Worm (Caenorhabditis elegans) whole organism, young adult: ENCODE data around the gene T01C3.3.

ENCODE experiments used
- B0261.1 ChIP-seq: sonication (generic microtip); optimal IDR thresholded peaks from 2 replicates; lab custom pipeline; 2016; ENCODE audit warnings: mild to moderate bottlenecking, missing genetic modification characterization, moderate library complexity, missing compliant biosample characterization
- B0336.3 ChIP-seq: fragments of 200-800 bp; sonication (Bioruptor generic); IDR thresholded peaks from 2 replicates; pipeline ENCODE4 v1.3.6; 2022; ENCODE audit warnings: missing genetic modification characterization, missing compliant biosample characterization
- C06A6.2 ChIP-seq: fragments of 200-800 bp; sonication (Bioruptor generic); conservative IDR thresholded peaks from 2 replicates; pipeline ENCODE4 v1.3.6; 2022; ENCODE audit warnings: missing genetic modification characterization, missing compliant biosample characterization
- C17E4.6 ChIP-seq: fragments of 200-800 bp; sonication (Bioruptor generic); IDR thresholded peaks from 2 replicates; pipeline ENCODE4 v1.3.6; 2022; ENCODE audit warnings: missing genetic modification reagents, missing genetic modification characterization, missing compliant biosample characterization
- F22D6.2 ChIP-seq: sonication (generic microtip); optimal IDR thresholded peaks from 2 replicates; lab custom pipeline; 2016; ENCODE audit warnings: mild to moderate bottlenecking, missing genetic modification characterization, missing compliant biosample characterization
- F33H1.4 ChIP-seq: fragments of 200-800 bp; sonication (Bioruptor generic); IDR thresholded peaks from 2 replicates; pipeline ENCODE4 v1.3.6; 2022; ENCODE audit warnings: missing genetic modification reagents, missing genetic modification characterization, missing compliant biosample characterization
- F37B4.10 ChIP-seq: fragments of 200-800 bp; sonication (Bioruptor generic); IDR thresholded peaks from 2 replicates; pipeline ENCODE4 v1.3.6; 2022; ENCODE audit warnings: missing genetic modification characterization, missing compliant biosample characterization
- F49E8.2 ChIP-seq: sonication (generic microtip); optimal IDR thresholded peaks from 3 replicates; lab custom pipeline; 2017; ENCODE audit warnings: missing genetic modification characterization, mild to moderate bottlenecking, missing compliant biosample characterization, antibody characterized with exemption, moderate library complexity; ENCODE audit not compliant: insufficient read depth
- F52B5.7 ChIP-seq: sonication (generic microtip); optimal IDR thresholded peaks from 2 replicates; lab custom pipeline; 2016; ENCODE audit warnings: mild to moderate bottlenecking, missing genetic modification characterization, missing compliant biosample characterization
- F57A8.1 ChIP-seq: fragments of 200-800 bp; sonication (Bioruptor generic); optimal IDR thresholded peaks from 2 replicates; lab custom pipeline; 2018; ENCODE audit warnings: mild to moderate bottlenecking, missing genetic modification characterization, moderate library complexity, missing compliant biosample characterization
- K11D2.4 ChIP-seq: fragments of 200-800 bp; sonication (Bioruptor generic); IDR thresholded peaks from 2 replicates; pipeline ENCODE4 v1.3.6; 2022; ENCODE audit warnings: missing genetic modification reagents, missing genetic modification characterization, missing compliant biosample characterization
- K12H6.12 ChIP-seq: fragments of 200-800 bp; sonication (Bioruptor generic); optimal IDR thresholded peaks from 2 replicates; lab custom pipeline; 2018; ENCODE audit warnings: mild to moderate bottlenecking, missing genetic modification characterization, missing compliant biosample characterization
- T07F8.4 ChIP-seq: sonication (generic microtip); optimal IDR thresholded peaks from 2 replicates; lab custom pipeline; 2016; ENCODE audit warnings: mild to moderate bottlenecking, missing genetic modification characterization, moderate library complexity, missing compliant biosample characterization
- Y56A3A.18 ChIP-seq: fragments of 200-800 bp; sonication (Bioruptor generic); IDR thresholded peaks from 2 replicates; pipeline ENCODE4 v1.3.6; 2022; ENCODE audit warnings: missing genetic modification reagents, missing genetic modification characterization, missing compliant biosample characterization
- Y95B8A.8 ChIP-seq: fragments of 200-800 bp; sonication (Bioruptor generic); IDR thresholded peaks from 2 replicates; pipeline ENCODE4 v1.3.6; 2022; ENCODE audit warnings: missing genetic modification reagents, missing genetic modification characterization, missing compliant biosample characterization
- akir-1 ChIP-seq: fragments of 200-800 bp; sonication (Bioruptor generic); optimal IDR thresholded peaks from 2 replicates; lab custom pipeline; 2018; ENCODE audit warnings: mild to moderate bottlenecking, missing genetic modification characterization, moderate library complexity, missing compliant biosample characterization
- ama-1 ChIP-seq, 3 experiments: fragments of 150-350 bp in 1 of 3; sonication (generic microtip) in 2 of 3; optimal IDR thresholded peaks; 2 replicates each; lab custom pipeline; 2014 to 2018; ENCODE audit warnings: missing biosample characterization in 2 of 3, missing genetic modification characterization in 2 of 3, missing genetic modification reagents in 2 of 3
- atf-7 ChIP-seq: sonication (generic microtip); optimal IDR thresholded peaks from 2 replicates; lab custom pipeline; 2017; ENCODE audit warnings: mild to moderate bottlenecking, missing genetic modification characterization, missing compliant biosample characterization
- attf-5 ChIP-seq: fragments of 200-800 bp; sonication (Bioruptor generic); optimal IDR thresholded peaks from 2 replicates; lab custom pipeline; 2018; ENCODE audit warnings: mild to moderate bottlenecking, missing genetic modification characterization, missing compliant biosample characterization
- attf-6 ChIP-seq: fragments of 200-800 bp; sonication (Bioruptor generic); IDR thresholded peaks from 2 replicates; pipeline ENCODE4 v1.3.6; 2022; ENCODE audit warnings: missing genetic modification reagents, missing genetic modification characterization, missing compliant biosample characterization
- bed-1 ChIP-seq: fragments of 200-800 bp; sonication (Bioruptor generic); IDR thresholded peaks from 2 replicates; pipeline ENCODE4 v1.3.6; 2022; ENCODE audit warnings: missing genetic modification reagents, missing genetic modification characterization, missing compliant biosample characterization
- bed-2 ChIP-seq: fragments of 200-800 bp; sonication (Bioruptor generic); IDR thresholded peaks from 2 replicates; pipeline ENCODE4 v1.3.6; 2022; ENCODE audit warnings: missing genetic modification reagents, missing genetic modification characterization, missing compliant biosample characterization
- ceh-100 ChIP-seq: fragments of 200-800 bp; sonication (Bioruptor generic); IDR thresholded peaks from 2 replicates; pipeline ENCODE4 v1.3.6; 2022; ENCODE audit warnings: missing genetic modification reagents, missing genetic modification characterization, missing compliant biosample characterization
- ceh-40 ChIP-seq: fragments of 200-800 bp; sonication (Bioruptor generic); IDR thresholded peaks from 2 replicates; pipeline ENCODE4 v1.3.6; 2022; ENCODE audit warnings: missing genetic modification characterization, missing compliant biosample characterization
- ceh-79 ChIP-seq: sonication (generic microtip); optimal IDR thresholded peaks from 2 replicates; lab custom pipeline; 2017; ENCODE audit warnings: mild to moderate bottlenecking, missing genetic modification characterization, missing compliant biosample characterization
- chd-7 ChIP-seq: sonication (generic microtip); optimal IDR thresholded peaks from 2 replicates; lab custom pipeline; 2016; ENCODE audit warnings: mild to moderate bottlenecking, missing genetic modification characterization, moderate library complexity, missing compliant biosample characterization
- dox-1 ChIP-seq: fragments of 200-800 bp; sonication (Bioruptor generic); IDR thresholded peaks from 2 replicates; pipeline ENCODE4 v1.3.6; 2022; ENCODE audit warnings: missing genetic modification reagents, missing genetic modification characterization, missing compliant biosample characterization
- egl-18 ChIP-seq: fragments of 200-800 bp; sonication (Bioruptor generic); IDR thresholded peaks from 2 replicates; pipeline ENCODE4 v1.3.6; 2022; ENCODE audit warnings: missing genetic modification reagents, missing genetic modification characterization, missing compliant biosample characterization
- egl-44 ChIP-seq: fragments of 200-800 bp; sonication (Bioruptor generic); IDR thresholded peaks from 2 replicates; pipeline ENCODE4 v1.3.6; 2022; ENCODE audit warnings: missing genetic modification reagents, missing genetic modification characterization, missing compliant biosample characterization
- egrh-3 ChIP-seq: fragments of 200-800 bp; sonication (Bioruptor generic); IDR thresholded peaks from 2 replicates; pipeline ENCODE4 v1.3.6; 2022; ENCODE audit warnings: missing genetic modification reagents, missing genetic modification characterization, missing compliant biosample characterization
- fkh-3 ChIP-seq: sonication (generic microtip); optimal IDR thresholded peaks from 2 replicates; lab custom pipeline; 2016; ENCODE audit warnings: mild to moderate bottlenecking, missing genetic modification characterization, missing compliant biosample characterization
- gei-17 ChIP-seq: fragments of 200-800 bp; sonication (Bioruptor generic); optimal IDR thresholded peaks from 2 replicates; lab custom pipeline; 2018; ENCODE audit warnings: mild to moderate bottlenecking, missing genetic modification characterization, missing compliant biosample characterization
- hrde-1 ChIP-seq: sonication (generic microtip); optimal IDR thresholded peaks from 2 replicates; lab custom pipeline; 2016; ENCODE audit warnings: missing genetic modification characterization, mild to moderate bottlenecking, missing compliant biosample characterization, moderate library complexity, missing genotype, missing genetic modification reagents, borderline replicate concordance
- lin-26 ChIP-seq: fragments of 200-800 bp; sonication (Bioruptor generic); IDR thresholded peaks from 2 replicates; pipeline ENCODE4 v1.3.6; 2022; ENCODE audit warnings: missing genetic modification reagents, missing genetic modification characterization, missing compliant biosample characterization
- lsy-27 ChIP-seq: sonication (generic microtip); optimal IDR thresholded peaks from 2 replicates; lab custom pipeline; 2017; ENCODE audit warnings: missing genetic modification characterization, mild to moderate bottlenecking, missing compliant biosample characterization, antibody characterized with exemption, missing genotype, borderline replicate concordance; ENCODE audit not compliant: insufficient read depth
- madf-10 ChIP-seq: sonication (generic microtip); optimal IDR thresholded peaks from 2 replicates; lab custom pipeline; 2016; ENCODE audit warnings: mild to moderate bottlenecking, missing genetic modification characterization, missing compliant biosample characterization
- madf-3 ChIP-seq: fragments of 200-800 bp; sonication (Bioruptor generic); IDR thresholded peaks from 2 replicates; pipeline ENCODE4 v1.3.6; 2022; ENCODE audit warnings: missing genetic modification reagents, missing genetic modification characterization, missing compliant biosample characterization
- mcd-1 ChIP-seq: fragments of 200-800 bp; sonication (Bioruptor generic); IDR thresholded peaks from 2 replicates; pipeline ENCODE4 v1.3.6; 2022; ENCODE audit warnings: missing genetic modification reagents, missing genetic modification characterization, missing compliant biosample characterization
- mes-4 ChIP-seq: sonication (generic microtip); optimal IDR thresholded peaks from 2 replicates; lab custom pipeline; 2016; ENCODE audit warnings: missing genotype, missing genetic modification characterization, missing compliant biosample characterization
- nfya-2 ChIP-seq: fragments of 200-800 bp; sonication (Bioruptor generic); IDR thresholded peaks from 2 replicates; pipeline ENCODE4 v1.3.6; 2022; ENCODE audit warnings: missing genetic modification reagents, missing genetic modification characterization, missing compliant biosample characterization
- nfyb-1 ChIP-seq: fragments of 200-800 bp; sonication (Bioruptor generic); IDR thresholded peaks from 2 replicates; pipeline ENCODE4 v1.3.6; 2022; ENCODE audit warnings: missing genetic modification reagents, missing genetic modification characterization, missing compliant biosample characterization
- rec-8 ChIP-seq, 2 experiments: sonication (generic microtip); optimal IDR thresholded peaks; 2 replicates each; lab custom pipeline; 2016; ENCODE audit warnings: mild to moderate bottlenecking in 2 of 2, missing genetic modification characterization in 2 of 2, missing genetic modification reagents in 2 of 2, missing genotype in 2 of 2, missing biosample characterization in 1 of 2, missing compliant biosample characterization in 1 of 2, moderate library complexity in 1 of 2
- snpc-1.1 ChIP-seq: sonication (generic microtip); optimal IDR thresholded peaks from 2 replicates; lab custom pipeline; 2017; ENCODE audit warnings: missing genetic modification characterization, mild to moderate bottlenecking, missing compliant biosample characterization, antibody characterized with exemption, moderate library complexity, missing genotype, missing genetic modification reagents; ENCODE audit not compliant: insufficient read depth
- somi-1 ChIP-seq: fragments of 200-800 bp; sonication (Bioruptor generic); optimal IDR thresholded peaks from 2 replicates; lab custom pipeline; 2018; ENCODE audit warnings: mild to moderate bottlenecking, missing genetic modification characterization, missing compliant biosample characterization
- sptf-2 ChIP-seq: fragments of 200-800 bp; sonication (Bioruptor generic); optimal IDR thresholded peaks from 2 replicates; lab custom pipeline; 2018; ENCODE audit warnings: mild to moderate bottlenecking, missing genetic modification characterization, missing compliant biosample characterization
- unc-62 ChIP-seq: fragments of 150-350 bp; optimal IDR thresholded peaks from 2 replicates; lab custom pipeline; 2014; ENCODE audit warnings: missing biosample characterization, missing genetic modification reagents, missing genetic modification characterization
- xnd-1 ChIP-seq: sonication (generic microtip); optimal IDR thresholded peaks from 2 replicates; lab custom pipeline; 2016; ENCODE audit warnings: missing genotype, missing genetic modification reagents, missing genetic modification characterization, missing compliant biosample characterization

The T01C3.3 gene

ce11 chrV:15000055-15000704 is 7.7 kb upstream of the T01C3.3 start, which contains the start of gene rps-16 (continued):
- peak; percentile 79 for TF ChIP-seq nfyb-1
- peak; percentile 81 for TF ChIP-seq madf-3 (GFP tag; lab: Robert Waterston, UW)
- TF ChIP-seq ama-1 (optimal IDR thresholded peaks at IDR 0.05; lab: Kevin White, UChicago), result no peak
- peak; percentile 29 to 80 for TF ChIP-seq ama-1 (GFP tag; optimal IDR thresholded peaks at IDR 0.05; lab: Kevin White, UChicago)
- 0 out of 2 replicates have a peak, but pooled peaks have one; percentile 31 for TF ChIP-seq bed-2 (GFP tag; lab: Robert Waterston, UW)
- peak; percentile 89 for TF ChIP-seq fkh-3
- TF ChIP-seq F22D6.2, result no peak
- peak; percentile 25 for TF ChIP-seq F49E8.2 (tag; lab: Kevin White, UChicago)
- TF ChIP-seq sptf-2 (GFP tag; lab: Kevin White, UChicago), result no peak
- peak; percentile 62 for TF ChIP-seq atf-7
- TF ChIP-seq C06A6.2 (GFP tag; lab: Robert Waterston, UW), result no peak
- TF ChIP-seq akir-1 (GFP tag; lab: Kevin White, UChicago), result no peak
- peak; percentile 63 for TF ChIP-seq dox-1
- TF ChIP-seq nfya-2, result no peak
- no peak for TF ChIP-seq B0261.1 (tag; lab: Kevin White, UChicago)
- TF ChIP-seq attf-6 (GFP tag; lab: Robert Waterston, UW), result peak; percentile 77
- peak; percentile 35 for TF ChIP-seq F57A8.1 (GFP tag; lab: Kevin White, UChicago)
- TF ChIP-seq F52B5.7 (tag; lab: Kevin White, UChicago), result no peak
- peak; percentile 76 for TF ChIP-seq hrde-1
- TF ChIP-seq F33H1.4, result no peak
- no peak for TF ChIP-seq bed-1
- no peak; the same call in 1 of the 2 replicates for TF ChIP-seq lin-26 (GFP tag; lab: Robert Waterston, UW)
- no peak for TF ChIP-seq T07F8.4 (tag; lab: Kevin White, UChicago)
- TF ChIP-seq B0336.3, result peak; percentile 79; the same call in 1 of the 2 replicates
- TF ChIP-seq ceh-100, result peak; percentile 81
- no peak for TF ChIP-seq unc-62 (GFP tag; lab: Kevin White, UChicago)
- TF ChIP-seq madf-10, result no peak
- no peak for TF ChIP-seq lsy-27 (tag; lab: Kevin White, UChicago)
- no peak for TF ChIP-seq F37B4.10 (GFP tag; lab: Robert Waterston, UW)
- no peak for TF ChIP-seq K12H6.12 (tag; lab: Kevin White, UChicago)
- peak; percentile 49 for TF ChIP-seq snpc-1.1 (tag; lab: Kevin White, UChicago)
- no peak for TF ChIP-seq egl-44 (GFP tag; lab: Robert Waterston, UW)
- peak; percentile 67 for TF ChIP-seq mcd-1 (GFP tag; lab: Robert Waterston, UW)
- no peak for TF ChIP-seq somi-1 (GFP tag; lab: Kevin White, UChicago)
- TF ChIP-seq gei-17, result no peak
- TF ChIP-seq egrh-3 (GFP tag; lab: Robert Waterston, UW), result no peak
- no peak for TF ChIP-seq mes-4
- TF ChIP-seq K11D2.4 (GFP tag; lab: Robert Waterston, UW), result no peak
- peak; percentile 28 for TF ChIP-seq ceh-79 (tag; lab: Kevin White, UChicago)
- TF ChIP-seq xnd-1 (tag; lab: Kevin White, UChicago), result peak; percentile 9
- TF ChIP-seq chd-7, result peak; percentile 65
- peak; percentile 67 for TF ChIP-seq Y56A3A.18 (GFP tag; lab: Robert Waterston, UW)
- peak in 1 of 2 experiments; percentile 13 for TF ChIP-seq rec-8 (tag; optimal IDR thresholded peaks at IDR 0.05; lab: Kevin White, UChicago)
- 0 out of 2 replicates have a peak, but pooled peaks have one; percentile 17 for TF ChIP-seq C17E4.6 (GFP tag; lab: Robert Waterston, UW)
- no peak for TF ChIP-seq egl-18 (GFP tag; lab: Robert Waterston, UW)
- 0 out of 2 replicates have a peak, but pooled peaks have one; percentile 14 for TF ChIP-seq ceh-40 (GFP tag; lab: Robert Waterston, UW)
- TF ChIP-seq Y95B8A.8, result 0 out of 2 replicates have a peak, but pooled peaks have one; percentile 8
- TF ChIP-seq attf-5, result no peak
